Worm (Caenorhabditis elegans) whole organism, L2 larva: ENCODE measurements around the gene F38B6.2.

Experiments
- ama-1 ChIP-seq: fragments of 150-350 bp; optimal IDR thresholded peaks from 2 replicates; lab custom pipeline; 2018; ENCODE audit warnings: inconsistent platforms
- ceh-16 ChIP-seq: fragments of 150-350 bp; optimal IDR thresholded peaks from 2 replicates; lab custom pipeline; 2014; ENCODE audit warnings: missing biosample characterization, missing genetic modification characterization
- elt-3 ChIP-seq: sonication (generic microtip); optimal IDR thresholded peaks from 2 replicates; lab custom pipeline; 2017; ENCODE audit warnings: missing biosample characterization, missing genetic modification characterization
- mdl-1 ChIP-seq, 2 experiments: fragments of 150-350 bp in 1 of 2; sonication (generic microtip) in 1 of 2; optimal IDR thresholded peaks; 2 replicates each; lab custom pipeline; 2017; ENCODE audit warnings: missing biosample characterization in 2 of 2, missing genetic modification characterization in 2 of 2

DNA sequence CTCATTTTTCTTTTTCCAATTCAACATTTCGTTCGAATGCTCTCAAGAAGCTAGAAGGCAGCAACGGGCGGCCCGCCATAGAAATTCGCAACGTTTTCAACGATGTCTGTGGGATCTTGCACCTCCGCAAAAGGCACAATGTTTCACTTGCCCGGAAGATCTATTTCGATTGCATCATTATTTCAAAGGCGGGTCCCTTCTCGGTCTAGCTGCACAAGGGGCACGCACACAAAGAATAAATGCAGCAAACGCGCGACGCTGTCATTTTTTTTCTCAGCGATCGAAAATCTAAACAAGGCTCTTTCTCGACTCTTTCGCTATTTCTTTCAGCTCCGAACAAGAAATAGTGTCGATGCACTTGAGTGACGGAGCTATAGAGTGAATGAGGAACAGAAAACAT, 46.6 kb downstream of the F38B6.2 start:
- TF ChIP-seq ama-1 (lab: Kevin White, UChicago) (no peak), ceh-16 (tag; lab: Kevin White, UChicago) (no peak), mdl-1 (tag; optimal IDR thresholded peaks at IDR 0.05; lab: Kevin White, UChicago) (peak; percentile 84 to 90), elt-3 (tag; lab: Kevin White, UChicago) (no peak)
